Worm (Caenorhabditis elegans): Measurements from ENCODE around the gene F11E6.11.
A peak's percentile ranks its signal among the peaks of the same experiment; 100 is the strongest.

F11E6.11 gene

DNA sequence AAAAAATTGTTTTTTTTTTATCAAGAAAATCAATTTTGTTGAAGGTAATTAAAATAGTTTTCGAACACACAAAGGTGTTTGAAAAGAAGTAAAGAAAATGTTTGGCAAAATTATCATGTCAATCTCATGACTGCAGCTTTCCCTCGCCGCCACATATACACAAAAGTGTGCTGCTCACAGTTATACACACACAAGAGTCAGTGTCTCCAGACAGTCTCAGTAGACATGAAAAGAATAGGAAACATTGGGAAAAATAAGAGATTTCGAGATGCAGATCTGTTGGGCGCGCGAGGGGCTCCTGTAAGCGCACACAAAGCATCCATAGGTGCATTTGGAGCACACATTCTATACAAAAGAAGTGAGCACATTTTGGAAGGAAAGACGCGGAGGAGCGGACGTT lies 5.7 kb downstream of the F11E6.11 start:
- TF ChIP-seq dve-1 (tag; optimal IDR thresholded peaks at IDR 0.05; ENCODE audit: insufficient read depth) (peak; percentile 64), nhr-41 (GFP tag; IDR thresholded peaks at IDR 0.05) (no peak)

DNA sequence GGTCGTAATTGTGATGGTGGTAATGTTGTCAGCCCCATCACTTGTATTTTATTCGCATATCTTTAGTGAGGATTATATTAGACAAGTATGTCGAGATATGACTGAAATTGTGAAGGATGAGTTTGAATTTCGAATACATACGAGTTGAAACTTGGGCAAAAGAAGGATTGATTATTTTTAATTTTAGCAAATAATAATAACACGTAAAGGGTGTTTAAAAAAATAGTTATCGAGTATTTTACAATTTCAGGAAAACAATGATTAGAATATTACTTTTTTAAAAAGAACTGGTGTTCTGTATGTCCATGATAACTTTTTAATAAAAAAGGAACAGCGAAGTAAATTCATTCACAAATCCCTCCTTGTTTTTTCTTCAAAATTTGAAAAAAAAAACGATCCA lies 7.8 kb downstream of the F11E6.11 start, which contains the start of gene F11E6.8:
Gene F11E6.8 (minus strand): TSS at position 101 of the 400 bp plus-strand sequence.
- TF ChIP-seq snpc-4 (tag; optimal IDR thresholded peaks at IDR 0.05) (no peak), nhr-28 (tag; optimal IDR thresholded peaks at IDR 0.05) (no peak), saeg-2 (GFP tag; IDR thresholded peaks at IDR 0.05) (no peak), lim-7 (GFP tag; IDR thresholded peaks at IDR 0.05) (no peak), unc-39 (tag; optimal IDR thresholded peaks at IDR 0.05) (no peak), egl-27 (tag; optimal IDR thresholded peaks at IDR 0.05) (no peak), F49E8.2 (tag; optimal IDR thresholded peaks at IDR 0.05; ENCODE audit: borderline replicate concordance) (no peak), zip-2 (tag; optimal IDR thresholded peaks at IDR 0.05) (no peak), cey-2 (tag; optimal IDR thresholded peaks at IDR 0.05; ENCODE audit: borderline replicate concordance, insufficient read depth) (no peak), F44E2.7 (GFP tag; IDR thresholded peaks at IDR 0.05) (no peak), rbr-2 (tag; optimal IDR thresholded peaks at IDR 0.05) (no peak), hif-1 (tag; optimal IDR thresholded peaks at IDR 0.05) (no peak), tag-97 (GFP tag; IDR thresholded peaks at IDR 0.05) (no peak), lin-15B (tag; optimal IDR thresholded peaks at IDR 0.05) (no peak), ceh-32 (tag; optimal IDR thresholded peaks at IDR 0.05; ENCODE audit: poor library complexity) (no peak), lir-3 (tag; optimal IDR thresholded peaks at IDR 0.05) (no peak), spr-3 (GFP tag; optimal IDR thresholded peaks at IDR 0.05) (no peak), dmd-6 (GFP tag; IDR thresholded peaks at IDR 0.05) (no peak), lin-13 (GFP tag; optimal IDR thresholded peaks at IDR 0.05) (no peak), zfp-3 (GFP tag; conservative IDR thresholded peaks at IDR 0.05) (no peak)

DNA sequence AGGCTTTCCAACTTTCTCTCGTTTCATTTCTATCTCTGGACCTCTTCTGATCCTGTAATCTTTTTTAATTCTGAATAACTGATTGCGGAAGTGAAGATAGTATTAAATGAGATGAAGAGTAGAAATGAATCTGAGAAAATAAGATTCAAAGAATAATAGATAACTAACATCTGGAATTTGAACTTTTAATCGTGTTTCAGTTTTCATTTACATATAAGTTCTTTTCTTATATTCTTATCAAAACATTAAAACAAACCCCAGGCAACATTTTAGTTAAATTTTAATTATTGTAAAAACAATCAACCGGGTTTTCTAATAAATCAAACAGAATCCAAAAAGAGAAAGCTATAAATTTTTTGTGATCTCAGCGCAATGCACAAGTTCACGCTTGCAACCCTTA lies 10.6 kb downstream of the F11E6.11 start:
- TF ChIP-seq dmd-9 (GFP tag; IDR thresholded peaks at IDR 0.05), result no peak
- TF ChIP-seq aha-1 (tag), result peak; percentile 92
- no peak for TF ChIP-seq saeg-2 (GFP tag; IDR thresholded peaks at IDR 0.05)

DNA sequence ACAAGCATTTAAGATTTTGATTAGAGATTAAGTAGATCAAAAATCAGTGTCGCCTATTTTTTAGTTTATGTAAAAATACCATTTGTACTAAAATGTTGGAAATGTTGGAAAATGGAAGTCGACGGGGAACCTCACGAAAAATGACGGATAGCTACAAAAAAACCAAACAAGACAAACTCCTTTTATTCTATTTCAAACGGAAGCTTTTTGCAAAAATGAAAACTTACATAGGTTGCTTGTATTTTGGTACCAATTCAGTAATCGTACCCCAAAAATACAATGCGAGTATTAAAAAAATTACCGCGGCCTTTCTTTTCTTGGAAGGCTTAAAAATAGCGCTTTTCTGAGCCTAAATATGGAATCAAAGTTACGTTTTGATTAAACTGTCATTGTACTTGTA lies 11.4 kb downstream of the F11E6.11 start:
- TF ChIP-seq mdl-1 (tag; optimal IDR thresholded peaks at IDR 0.05) (no peak), unc-62 (GFP tag; optimal IDR thresholded peaks at IDR 0.05 in 1 of 2) (peak in 1 of 2 experiments; percentile 94), unc-62 (tag; optimal IDR thresholded peaks at IDR 0.05) (no peak)

DNA sequence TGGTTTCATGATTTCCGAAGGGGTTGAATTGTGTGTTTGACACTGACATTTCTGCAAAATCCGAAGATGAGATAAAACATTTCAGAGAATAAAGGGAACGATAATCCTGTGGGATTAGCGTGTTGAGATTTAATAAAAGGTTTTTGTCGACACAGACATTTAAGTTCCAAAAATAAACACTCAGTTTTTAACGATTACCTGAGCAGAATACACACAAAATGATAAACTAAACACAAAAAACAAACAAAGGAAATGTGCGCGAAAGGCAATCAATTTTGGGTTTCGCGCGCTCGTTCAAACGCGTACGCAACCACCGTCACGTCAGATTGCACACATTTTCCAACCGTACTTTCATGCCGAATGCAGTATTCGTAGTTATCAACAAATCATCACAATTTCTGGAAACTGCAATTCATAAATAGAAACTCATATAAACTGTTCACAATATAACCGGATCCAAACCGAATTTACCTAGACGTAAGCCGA lies 18.6 kb downstream of the F11E6.11 start, which contains the start of gene rif-1.1:
Gene rif-1.1 (minus strand): TSS at position 51 of the 486 bp plus-strand sequence.
- peak in 1 of 2 experiments; percentile 85 for TF ChIP-seq lsy-2 (tag; optimal IDR thresholded peaks at IDR 0.05)
- TF ChIP-seq ceh-62 (tag; optimal IDR thresholded peaks at IDR 0.05), result no peak
- no peak for TF ChIP-seq sdz-12 (GFP tag; optimal IDR thresholded peaks at IDR 0.05)
- TF ChIP-seq pha-4 (GFP tag; IDR thresholded peaks at IDR 0.05), result no peak
- TF ChIP-seq pha-4 (tag; optimal IDR thresholded peaks at IDR 0.05), result peak; percentile 47
- TF ChIP-seq unc-130 (GFP tag; optimal IDR thresholded peaks at IDR 0.05), result peak; percentile 47
- TF ChIP-seq nhr-28 (tag; optimal IDR thresholded peaks at IDR 0.05), result peak; percentile 75
- peak in 1 of 2 experiments; percentile 79 for TF ChIP-seq unc-62 (GFP tag; optimal IDR thresholded peaks at IDR 0.05 in 1 of 2)
- TF ChIP-seq unc-62 (tag; optimal IDR thresholded peaks at IDR 0.05), result no peak
- no peak for TF ChIP-seq zfp-3 (GFP tag; conservative IDR thresholded peaks at IDR 0.05)
- TF ChIP-seq dve-1 (tag; optimal IDR thresholded peaks at IDR 0.05; ENCODE audit: insufficient read depth), result peak; percentile 45
- no peak for TF ChIP-seq zag-1 (tag; optimal IDR thresholded peaks at IDR 0.05)
- TF ChIP-seq dpl-1 (GFP tag; optimal IDR thresholded peaks at IDR 0.05), result peak; percentile 84
- no peak for TF ChIP-seq ZK546.5 (tag; optimal IDR thresholded peaks at IDR 0.05)
- 0 out of 2 replicates have a peak, but pooled peaks have one; percentile 36 for TF ChIP-seq hmg-1.1 (GFP tag; IDR thresholded peaks at IDR 0.05)
- TF ChIP-seq zip-2 (tag; optimal IDR thresholded peaks at IDR 0.05), result no peak
- peak; percentile 29 for TF ChIP-seq lin-38 (GFP tag; IDR thresholded peaks at IDR 0.05)
- peak; percentile 79 for TF ChIP-seq mes-2 (tag; optimal IDR thresholded peaks at IDR 0.05; ENCODE audit: poor library complexity, severe bottlenecking)
- no peak for TF ChIP-seq T26A8.4 (GFP tag; IDR thresholded peaks at IDR 0.05)
- TF ChIP-seq aly-2 (tag; optimal IDR thresholded peaks at IDR 0.05), result no peak
- TF ChIP-seq nhr-6 (tag; optimal IDR thresholded peaks at IDR 0.05), result peak; percentile 1
- peak; percentile 76 for TF ChIP-seq snpc-1.2 (GFP tag; IDR thresholded peaks at IDR 0.05)
- peak; percentile 22; the same call in 1 of the 2 replicates for TF ChIP-seq dmd-6 (GFP tag; IDR thresholded peaks at IDR 0.05)

Measured in whole organism, L4 larva.